Worm (Caenorhabditis elegans) whole organism, mixed stage, embryonic: ENCODE data around the gene rpl-22.

Experiments used
- blmp-1 ChIP-seq: fragments of 150-350 bp; optimal IDR thresholded peaks from 2 replicates; lab custom pipeline; 2014; ENCODE audit warnings: missing biosample characterization, missing genetic modification characterization
- ceh-39 ChIP-seq: fragments of 150-350 bp; optimal IDR thresholded peaks from 2 replicates; lab custom pipeline; 2014; ENCODE audit warnings: missing biosample characterization, missing genetic modification characterization
- ces-1 ChIP-seq: fragments of 150-350 bp; optimal IDR thresholded peaks from 2 replicates; lab custom pipeline; 2014; ENCODE audit warnings: missing biosample characterization, missing genetic modification reagents, missing genetic modification characterization
- cnd-1 ChIP-seq: fragments of 200-800 bp; sonication (Bioruptor generic); optimal IDR thresholded peaks from 2 replicates; lab custom pipeline; 2018; ENCODE audit warnings: mild to moderate bottlenecking, missing genetic modification characterization, missing compliant biosample characterization
- elt-1 ChIP-seq: sonication (generic microtip); optimal IDR thresholded peaks from 2 replicates; lab custom pipeline; 2017; ENCODE audit warnings: missing genetic modification characterization, mild to moderate bottlenecking, missing compliant biosample characterization, antibody characterized with exemption, moderate library complexity, borderline replicate concordance; ENCODE audit not compliant: insufficient read depth
- lin-13 ChIP-seq: fragments of 150-350 bp; optimal IDR thresholded peaks from 2 replicates; lab custom pipeline; 2014; ENCODE audit warnings: missing biosample characterization, missing genetic modification characterization
- nhr-12 ChIP-seq: fragments of 150-350 bp; optimal IDR thresholded peaks from 2 replicates; lab custom pipeline; 2014; ENCODE audit warnings: missing biosample characterization, missing genetic modification characterization
- nhr-28 ChIP-seq: fragments of 150-350 bp; optimal IDR thresholded peaks from 2 replicates; lab custom pipeline; 2014; ENCODE audit warnings: missing biosample characterization, missing genetic modification characterization
- nhr-76 ChIP-seq: sonication (generic microtip); optimal IDR thresholded peaks from 2 replicates; lab custom pipeline; 2017; ENCODE audit warnings: missing biosample characterization, missing genetic modification characterization
- pha-4 ChIP-seq: fragments of 150-350 bp; optimal IDR thresholded peaks from 2 replicates; lab custom pipeline; 2018; ENCODE audit warnings: missing biosample characterization, missing genetic modification reagents, missing genetic modification characterization
- unc-62 ChIP-seq: fragments of 150-350 bp; optimal IDR thresholded peaks from 2 replicates; lab custom pipeline; 2014; ENCODE audit warnings: missing biosample characterization, missing genetic modification reagents, missing genetic modification characterization

- TF ChIP-seq nhr-76 (tag; lab: Kevin White, UChicago), result no peak
- TF ChIP-seq pha-4 (tag; lab: Kevin White, UChicago), result no peak
- no peak for TF ChIP-seq unc-62 (GFP tag; lab: Kevin White, UChicago)
- TF ChIP-seq cnd-1 (tag; lab: Kevin White, UChicago), result no peak
- no peak for TF ChIP-seq nhr-28 (tag; lab: Kevin White, UChicago)
- no peak for TF ChIP-seq ceh-39 (tag; lab: Kevin White, UChicago)
- no peak for TF ChIP-seq nhr-12 (tag; lab: Kevin White, UChicago)
- TF ChIP-seq elt-1 (tag; lab: Kevin White, UChicago), result no peak
- no peak for TF ChIP-seq lin-13 (tag; lab: Kevin White, UChicago)
- TF ChIP-seq ces-1 (GFP tag; lab: Kevin White, UChicago), result no peak
- TF ChIP-seq blmp-1 (tag; lab: Kevin White, UChicago), result no peak
These were observed 36.8 kb upstream of the rpl-22 start for ce11 chrII:5018578-5018977.
